Worm (Caenorhabditis elegans) whole organism, mixed stage, embryonic: Measurements from ENCODE around the gene srh-141.

ENCODE experiments used
- bed-3 ChIP-seq: fragments of 200-800 bp; sonication (Bioruptor generic); optimal IDR thresholded peaks from 3 replicates; lab custom pipeline; 2018; ENCODE audit warnings: mild to moderate bottlenecking, missing genetic modification characterization, moderate library complexity, missing compliant biosample characterization
- drap-1 ChIP-seq: fragments of 200-800 bp; sonication (Bioruptor generic); optimal IDR thresholded peaks from 3 replicates; lab custom pipeline; 2018; ENCODE audit warnings: mild to moderate bottlenecking, missing genetic modification characterization, missing compliant biosample characterization
- elt-1 ChIP-seq: sonication (generic microtip); optimal IDR thresholded peaks from 2 replicates; lab custom pipeline; 2017; ENCODE audit warnings: missing genetic modification characterization, mild to moderate bottlenecking, missing compliant biosample characterization, antibody characterized with exemption, moderate library complexity, borderline replicate concordance; ENCODE audit not compliant: insufficient read depth
- lsy-2 ChIP-seq: fragments of 150-350 bp; optimal IDR thresholded peaks from 2 replicates; lab custom pipeline; 2014; ENCODE audit warnings: missing biosample characterization, missing genetic modification characterization
- mab-5 ChIP-seq: fragments of 150-350 bp; optimal IDR thresholded peaks from 2 replicates; lab custom pipeline; 2014; ENCODE audit warnings: missing biosample characterization, missing genetic modification characterization
- nhr-237 ChIP-seq: fragments of 150-350 bp; optimal IDR thresholded peaks from 2 replicates; lab custom pipeline; 2014; ENCODE audit warnings: missing biosample characterization, missing genetic modification characterization
- nhr-28 ChIP-seq: fragments of 150-350 bp; optimal IDR thresholded peaks from 2 replicates; lab custom pipeline; 2014; ENCODE audit warnings: missing biosample characterization, missing genetic modification characterization
- nhr-76 ChIP-seq: sonication (generic microtip); optimal IDR thresholded peaks from 2 replicates; lab custom pipeline; 2017; ENCODE audit warnings: missing biosample characterization, missing genetic modification characterization
- pha-4 ChIP-seq: fragments of 150-350 bp; optimal IDR thresholded peaks from 2 replicates; lab custom pipeline; 2018; ENCODE audit warnings: missing biosample characterization, missing genetic modification reagents, missing genetic modification characterization
- snpc-4 ChIP-seq: fragments of 150-350 bp; optimal IDR thresholded peaks from 2 replicates; lab custom pipeline; 2014; ENCODE audit warnings: missing biosample characterization, missing genetic modification characterization
- unc-62 ChIP-seq: fragments of 150-350 bp; optimal IDR thresholded peaks from 2 replicates; lab custom pipeline; 2014; ENCODE audit warnings: missing biosample characterization, missing genetic modification reagents, missing genetic modification characterization

DNA sequence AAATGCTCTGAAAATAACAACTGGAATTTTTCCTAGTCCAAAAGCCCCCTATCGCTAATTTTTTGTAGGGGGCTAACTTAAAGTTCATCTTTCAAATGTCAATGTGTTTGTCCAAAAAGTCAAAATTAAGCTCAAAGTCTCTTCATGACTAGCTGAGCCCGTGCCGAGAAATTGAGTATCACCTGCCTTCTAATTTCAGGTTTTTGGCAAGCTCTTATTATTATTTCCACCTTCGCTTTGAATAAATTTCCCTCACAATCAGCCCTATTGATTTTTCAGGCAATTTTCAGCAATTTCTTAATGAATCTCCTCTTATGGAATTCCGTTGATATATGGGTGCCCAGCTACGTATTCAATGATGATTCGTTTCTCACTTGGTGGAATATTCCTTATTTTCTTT, 44.3 kb upstream of the srh-141 start, which contains the start of gene sre-36:
- no peak for TF ChIP-seq nhr-76
- TF ChIP-seq drap-1 (GFP tag; lab: Kevin White, UChicago): no peak
- TF ChIP-seq elt-1: no peak
- no peak for TF ChIP-seq mab-5 (tag; lab: Kevin White, UChicago)
- no peak for TF ChIP-seq nhr-237
- TF ChIP-seq snpc-4 (tag; lab: Kevin White, UChicago): no peak
- no peak for TF ChIP-seq pha-4
- no peak for TF ChIP-seq unc-62 (GFP tag; lab: Kevin White, UChicago)
- no peak for TF ChIP-seq lsy-2 (tag; lab: Kevin White, UChicago)
- TF ChIP-seq bed-3 (GFP tag; lab: Kevin White, UChicago): no peak
- TF ChIP-seq nhr-28 (tag; lab: Kevin White, UChicago): no peak
